Worm (Caenorhabditis elegans): ENCODE measurements around the gene dsb-1.
A peak's percentile ranks its signal among the peaks of the same experiment; 100 is the strongest.

dsb-1 gene

DNA sequence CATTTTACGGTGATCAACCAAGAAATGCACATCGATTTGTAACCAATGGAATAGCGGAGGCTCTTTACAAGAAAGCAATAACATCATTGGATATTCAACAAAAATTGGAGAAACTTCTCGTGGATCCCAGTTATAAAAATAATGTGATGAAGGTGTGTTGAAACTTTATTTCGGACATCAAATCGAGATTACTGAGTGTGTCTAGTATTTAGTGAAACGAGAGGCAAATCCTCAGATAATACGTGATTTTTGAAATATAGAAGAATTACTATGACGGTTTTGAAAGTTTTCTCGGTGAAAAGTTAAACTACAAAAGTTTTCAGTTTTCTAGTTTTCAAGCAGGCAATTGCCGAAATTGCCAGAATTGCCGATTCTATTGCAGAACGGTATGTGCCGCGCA lies 23.0 kb downstream of the dsb-1 start:
- TF ChIP-seq ztf-11 (tag; optimal IDR thresholded peaks at IDR 0.05): no peak
- no peak for TF ChIP-seq daf-8 (GFP tag; IDR thresholded peaks at IDR 0.05)
- no peak for TF ChIP-seq daf-12 (tag; optimal IDR thresholded peaks at IDR 0.05)
- TF ChIP-seq aha-1 (tag): peak; percentile 92
- no peak for TF ChIP-seq jun-1 (tag; optimal IDR thresholded peaks at IDR 0.05)

DNA sequence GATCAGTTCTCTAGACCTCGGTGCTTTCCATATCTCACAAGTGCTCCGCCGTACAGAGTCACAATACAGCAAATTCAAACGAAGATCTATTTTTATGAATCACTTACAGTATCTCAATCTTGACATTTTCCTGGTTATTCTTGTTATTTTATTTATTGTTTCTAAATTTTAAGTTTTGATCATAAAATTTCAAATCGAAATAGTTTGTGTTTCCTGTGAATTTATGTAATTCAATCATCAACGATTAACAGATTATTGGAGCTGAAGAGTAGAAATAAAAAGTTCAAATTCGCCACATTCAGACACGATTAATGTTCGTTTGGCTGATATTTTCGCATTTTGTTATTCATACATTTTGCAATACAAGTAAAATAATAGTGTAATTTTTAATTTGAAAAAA lies 23.6 kb downstream of the dsb-1 start, which contains the start of gene clec-184:
Gene clec-184 (plus strand): TSS at position 301 of the 400 bp plus-strand sequence.
- TF ChIP-seq fkh-10 (GFP tag; optimal IDR thresholded peaks at IDR 0.05) (no peak), R02D3.7 (tag; optimal IDR thresholded peaks at IDR 0.05) (no peak), unc-62 (GFP tag; optimal IDR thresholded peaks at IDR 0.05 in 1 of 2) (no peak), unc-62 (tag; optimal IDR thresholded peaks at IDR 0.05) (no peak), ceh-20 (GFP tag; IDR thresholded peaks at IDR 0.05) (no peak), egl-43 (GFP tag; IDR thresholded peaks at IDR 0.05) (no peak), nhr-48 (tag; optimal IDR thresholded peaks at IDR 0.05) (no peak), ceh-32 (tag; optimal IDR thresholded peaks at IDR 0.05; ENCODE audit: poor library complexity) (no peak), F44E2.7 (GFP tag; IDR thresholded peaks at IDR 0.05) (no peak), set-16 (GFP tag; IDR thresholded peaks at IDR 0.05) (no peak)

- no peak for TF ChIP-seq zag-1 (tag; optimal IDR thresholded peaks at IDR 0.05)
- no peak for TF ChIP-seq lim-7 (GFP tag; IDR thresholded peaks at IDR 0.05)
- no peak for TF ChIP-seq T26A8.4 (GFP tag; IDR thresholded peaks at IDR 0.05)
- peak; percentile 81 for TF ChIP-seq nhr-28 (tag; optimal IDR thresholded peaks at IDR 0.05)
- no peak for TF ChIP-seq egl-27 (tag; optimal IDR thresholded peaks at IDR 0.05)
- no peak for TF ChIP-seq ceh-62 (tag; optimal IDR thresholded peaks at IDR 0.05)
- TF ChIP-seq vab-7 (GFP tag; IDR thresholded peaks at IDR 0.05): no peak
- TF ChIP-seq lin-15B (tag; optimal IDR thresholded peaks at IDR 0.05): no peak
- TF ChIP-seq daf-16 (GFP tag; optimal IDR thresholded peaks at IDR 0.05): no peak
- TF ChIP-seq daf-16 (tag; optimal IDR thresholded peaks at IDR 0.05): peak; percentile 55
- no peak for TF ChIP-seq ceh-32 (tag; optimal IDR thresholded peaks at IDR 0.05; ENCODE audit: poor library complexity)
- TF ChIP-seq nhr-11 (tag; optimal IDR thresholded peaks at IDR 0.05): no peak
- no peak for TF ChIP-seq ztf-11 (tag; optimal IDR thresholded peaks at IDR 0.05)
- TF ChIP-seq pha-4 (GFP tag; IDR thresholded peaks at IDR 0.05): no peak
- no peak for TF ChIP-seq pha-4 (tag; optimal IDR thresholded peaks at IDR 0.05)
- no peak for TF ChIP-seq dpl-1 (GFP tag; optimal IDR thresholded peaks at IDR 0.05)
- no peak for TF ChIP-seq mdt-29 (GFP tag; IDR thresholded peaks at IDR 0.05)
- TF ChIP-seq mxl-2 (GFP tag; conservative IDR thresholded peaks at IDR 0.05): no peak
- no peak for TF ChIP-seq skn-1 (tag; optimal IDR thresholded peaks at IDR 0.05)
- no peak for TF ChIP-seq F10B5.3 (tag; optimal IDR thresholded peaks at IDR 0.05)
- no peak for TF ChIP-seq aly-2 (tag; optimal IDR thresholded peaks at IDR 0.05)
- TF ChIP-seq sdz-12 (GFP tag; optimal IDR thresholded peaks at IDR 0.05): no peak
- no peak for TF ChIP-seq nhr-10 (tag; optimal IDR thresholded peaks at IDR 0.05)
- no peak for TF ChIP-seq ZK546.5 (tag; optimal IDR thresholded peaks at IDR 0.05)
- no peak for TF ChIP-seq T20F7.1 (GFP tag; optimal IDR thresholded peaks at IDR 0.05)
- no peak for TF ChIP-seq fkh-10 (GFP tag; optimal IDR thresholded peaks at IDR 0.05)
- peak; percentile 19 for TF ChIP-seq nhr-77 (tag; optimal IDR thresholded peaks at IDR 0.05)
- TF ChIP-seq dve-1 (tag; optimal IDR thresholded peaks at IDR 0.05; ENCODE audit: insufficient read depth): no peak
- TF ChIP-seq lin-29 (GFP tag; IDR thresholded peaks at IDR 0.05): no peak
- TF ChIP-seq lin-38 (GFP tag; IDR thresholded peaks at IDR 0.05): no peak
- TF ChIP-seq nhr-25 (tag; optimal IDR thresholded peaks at IDR 0.05; ENCODE audit: borderline replicate concordance, insufficient read depth): no peak
- TF ChIP-seq zip-11 (GFP tag; IDR thresholded peaks at IDR 0.05): no peak
- 0 out of 2 replicates have a peak, but pooled peaks have one; percentile 19 for TF ChIP-seq lin-1 (GFP tag; IDR thresholded peaks at IDR 0.05)
- no peak for TF ChIP-seq F49E8.2 (tag; optimal IDR thresholded peaks at IDR 0.05; ENCODE audit: borderline replicate concordance)
- TF ChIP-seq arid-1 (GFP tag; conservative IDR thresholded peaks at IDR 0.05): no peak
- TF ChIP-seq nhr-41 (GFP tag; IDR thresholded peaks at IDR 0.05): no peak
- no peak for TF ChIP-seq daf-19 (GFP tag; conservative IDR thresholded peaks at IDR 0.05)
- TF ChIP-seq spr-1 (tag; optimal IDR thresholded peaks at IDR 0.05): no peak
Measured at ce11 chrIV:12435442-12435841, 26.7 kb downstream of the dsb-1 start, which contains the start of gene irg-4. irg-4 (plus strand) TSS chrIV:12435833.
